Worm (Caenorhabditis elegans) whole organism, L1 larva: Measurements from ENCODE around the gene cest-5.1.
A peak's percentile ranks its signal among the peaks of the same experiment; 100 is the strongest.

ENCODE experiments used
- C04F5.9 ChIP-seq: sonication (generic microtip); optimal IDR thresholded peaks from 2 replicates; lab custom pipeline; 2016; ENCODE audit warnings: missing genetic modification characterization, missing compliant biosample characterization
- C16A3.4 ChIP-seq: fragments of 150-350 bp; optimal IDR thresholded peaks from 2 replicates; lab custom pipeline; 2014; ENCODE audit warnings: missing biosample characterization, missing genetic modification characterization
- C34B4.2 ChIP-seq: sonication (generic microtip); optimal IDR thresholded peaks from 2 replicates; lab custom pipeline; 2017; ENCODE audit warnings: mild to moderate bottlenecking, missing genetic modification characterization, missing compliant biosample characterization
- F16B12.6 ChIP-seq: fragments of 150-350 bp; optimal IDR thresholded peaks from 2 replicates; lab custom pipeline; 2014; ENCODE audit warnings: missing biosample characterization, missing genetic modification characterization
- aha-1 ChIP-seq: fragments of 150-350 bp; optimal IDR thresholded peaks from 2 replicates; lab custom pipeline; 2014; ENCODE audit warnings: missing biosample characterization, missing genetic modification characterization
- aly-2 ChIP-seq: fragments of 150-350 bp; optimal IDR thresholded peaks from 2 replicates; lab custom pipeline; 2014; ENCODE audit warnings: missing biosample characterization, missing genetic modification characterization
- blmp-1 ChIP-seq: fragments of 150-350 bp; optimal IDR thresholded peaks from 2 replicates; lab custom pipeline; 2014; ENCODE audit warnings: missing biosample characterization, missing genetic modification characterization
- ceh-8 ChIP-seq: fragments of 200-800 bp; sonication (Bioruptor generic); optimal IDR thresholded peaks from 2 replicates; lab custom pipeline; 2018; ENCODE audit warnings: mild to moderate bottlenecking, missing genetic modification characterization, moderate library complexity, missing compliant biosample characterization
- ceh-82 ChIP-seq, 3 experiments: fragments of 150-350 bp in 1 of 3; sonication (generic microtip) in 2 of 3; optimal IDR thresholded peaks; 2 replicates each; lab custom pipeline; 2014 to 2017; ENCODE audit warnings: missing biosample characterization in 3 of 3, missing genetic modification characterization in 3 of 3
- ceh-88 ChIP-seq: fragments of 200-800 bp; sonication (Bioruptor generic); IDR thresholded peaks from 2 replicates; pipeline ENCODE4 v1.3.6; 2022; ENCODE audit warnings: missing genetic modification characterization, missing compliant biosample characterization
- ces-1 ChIP-seq: fragments of 150-350 bp; optimal IDR thresholded peaks from 2 replicates; lab custom pipeline; 2014; ENCODE audit warnings: missing biosample characterization, missing genetic modification reagents, missing genetic modification characterization
- efl-1 ChIP-seq, 4 experiments: fragments of 150-350 bp; optimal IDR thresholded peaks in 3 of 4; peaks in 1 of 4; 1 replicate in 1 of 4; 2 replicates in 3 of 4; lab custom pipeline; 2014; ENCODE audit warnings: missing biosample characterization in 2 of 4, missing genetic modification characterization in 2 of 4, missing genetic modification reagents in 2 of 4
- efl-3 ChIP-seq: fragments of 200-800 bp; sonication (Bioruptor generic); optimal IDR thresholded peaks from 2 replicates; lab custom pipeline; 2018; ENCODE audit warnings: mild to moderate bottlenecking, missing genetic modification characterization, missing compliant biosample characterization
- egl-13 ChIP-seq: sonication (generic microtip); optimal IDR thresholded peaks from 2 replicates; lab custom pipeline; 2016; ENCODE audit warnings: missing genotype, missing genetic modification reagents, missing genetic modification characterization, missing compliant biosample characterization
- egl-27 ChIP-seq, 2 experiments: fragments of 150-350 bp in 1 of 2; sonication (generic microtip); optimal IDR thresholded peaks; 3 replicates each; lab custom pipeline; 2017 to 2018; ENCODE audit warnings: missing biosample characterization in 2 of 2, missing genetic modification characterization in 2 of 2, missing genetic modification reagents in 2 of 2
- ets-5 ChIP-seq: fragments of 200-800 bp; sonication (Bioruptor generic); IDR thresholded peaks from 2 replicates; pipeline ENCODE4 v1.3.6; 2022; ENCODE audit warnings: missing genetic modification characterization, missing compliant biosample characterization
- fkh-10 ChIP-seq: sonication (generic microtip); optimal IDR thresholded peaks from 2 replicates; lab custom pipeline; 2017; ENCODE audit warnings: missing biosample characterization, missing genetic modification reagents, missing genetic modification characterization
- fkh-4 ChIP-seq: sonication (generic microtip); optimal IDR thresholded peaks from 2 replicates; lab custom pipeline; 2016; ENCODE audit warnings: missing compliant biosample characterization, missing genetic modification characterization, borderline replicate concordance
- fkh-8 ChIP-seq: sonication (generic microtip); optimal IDR thresholded peaks from 2 replicates; lab custom pipeline; 2016; ENCODE audit warnings: mild to moderate bottlenecking, missing genetic modification characterization, missing compliant biosample characterization
- hlh-4 ChIP-seq: sonication (generic microtip); optimal IDR thresholded peaks from 2 replicates; lab custom pipeline; 2016; ENCODE audit warnings: mild to moderate bottlenecking, missing genetic modification characterization, missing compliant biosample characterization
- irx-1 ChIP-seq: sonication (generic microtip); optimal IDR thresholded peaks from 2 replicates; lab custom pipeline; 2016; ENCODE audit warnings: missing genetic modification characterization, missing compliant biosample characterization
- lin-13 ChIP-seq: fragments of 150-350 bp; optimal IDR thresholded peaks from 2 replicates; lab custom pipeline; 2014; ENCODE audit warnings: missing biosample characterization, missing genetic modification reagents, missing genetic modification characterization
- lin-14 ChIP-seq: fragments of 200-800 bp; sonication (Bioruptor generic); optimal IDR thresholded peaks from 2 replicates; lab custom pipeline; 2018; ENCODE audit warnings: mild to moderate bottlenecking, missing genetic modification characterization, moderate library complexity, missing compliant biosample characterization
- lin-35 ChIP-seq, 2 experiments: fragments of 150-350 bp; optimal IDR thresholded peaks; 2 replicates each; lab custom pipeline; 2014; ENCODE audit warnings: missing biosample characterization in 2 of 2, missing genetic modification characterization in 2 of 2, missing genetic modification reagents in 2 of 2
- lsy-2 ChIP-seq, 2 experiments: fragments of 150-350 bp; optimal IDR thresholded peaks; 2 replicates each; lab custom pipeline; 2014; ENCODE audit warnings: missing biosample characterization in 2 of 2, missing genetic modification characterization in 2 of 2
- mab-9 ChIP-seq: fragments of 200-800 bp; sonication (Bioruptor generic); IDR thresholded peaks from 2 replicates; pipeline ENCODE4 v1.3.6; 2022; ENCODE audit warnings: missing genetic modification reagents, missing genetic modification characterization, missing compliant biosample characterization
- mef-2 ChIP-seq: fragments of 150-350 bp; optimal IDR thresholded peaks from 2 replicates; lab custom pipeline; 2014; ENCODE audit warnings: missing biosample characterization, missing genetic modification characterization
- nhr-11 ChIP-seq: fragments of 150-350 bp; optimal IDR thresholded peaks from 2 replicates; lab custom pipeline; 2014; ENCODE audit warnings: missing biosample characterization, missing genetic modification characterization
- nhr-20 ChIP-seq: sonication (generic microtip); optimal IDR thresholded peaks from 2 replicates; lab custom pipeline; 2016; ENCODE audit warnings: mild to moderate bottlenecking, missing genetic modification characterization, missing compliant biosample characterization
- nhr-28 ChIP-seq: fragments of 150-350 bp; optimal IDR thresholded peaks from 2 replicates; lab custom pipeline; 2014; ENCODE audit warnings: missing biosample characterization, missing genetic modification characterization
- nhr-71 ChIP-seq: sonication (generic microtip); optimal IDR thresholded peaks from 2 replicates; lab custom pipeline; 2016; ENCODE audit warnings: mild to moderate bottlenecking, missing genetic modification characterization, moderate library complexity, missing compliant biosample characterization
- nhr-77 ChIP-seq: fragments of 150-350 bp; optimal IDR thresholded peaks from 2 replicates; lab custom pipeline; 2014; ENCODE audit warnings: missing biosample characterization, missing genetic modification characterization
- nhr-85 ChIP-seq: sonication (generic microtip); peaks from one replicate; lab custom pipeline; 2016; ENCODE audit warnings: missing genetic modification characterization, inconsistent platforms, missing compliant biosample characterization
- pag-3 ChIP-seq: sonication (generic microtip); optimal IDR thresholded peaks from 2 replicates; lab custom pipeline; 2017; ENCODE audit warnings: missing genetic modification characterization, mild to moderate bottlenecking, missing compliant biosample characterization, antibody characterized with exemption, borderline replicate concordance; ENCODE audit not compliant: insufficient read depth
- rnt-1 ChIP-seq: sonication (generic microtip); optimal IDR thresholded peaks from 2 replicates; lab custom pipeline; 2016; ENCODE audit warnings: mild to moderate bottlenecking, missing genetic modification characterization, moderate library complexity, missing compliant biosample characterization
- skn-1 ChIP-seq: fragments of 150-350 bp; optimal IDR thresholded peaks from 2 replicates; lab custom pipeline; 2014; ENCODE audit warnings: missing biosample characterization, missing genetic modification characterization
- snpc-4 ChIP-seq: fragments of 150-350 bp; optimal IDR thresholded peaks from 2 replicates; lab custom pipeline; 2014; ENCODE audit warnings: missing biosample characterization, missing genetic modification characterization
- sox-4 ChIP-seq: sonication (generic microtip); optimal IDR thresholded peaks from 2 replicates; lab custom pipeline; 2016; ENCODE audit warnings: missing genetic modification characterization, missing compliant biosample characterization
- sup-37 ChIP-seq: fragments of 200-800 bp; sonication (Bioruptor generic); optimal IDR thresholded peaks from 2 replicates; lab custom pipeline; 2018; ENCODE audit warnings: mild to moderate bottlenecking, missing genetic modification characterization, missing compliant biosample characterization
- swsn-7 ChIP-seq: sonication (generic microtip); optimal IDR thresholded peaks from 2 replicates; lab custom pipeline; 2016; ENCODE audit warnings: missing genetic modification characterization, missing compliant biosample characterization
- tbx-2 ChIP-seq: sonication (generic microtip); optimal IDR thresholded peaks from 2 replicates; lab custom pipeline; 2016; ENCODE audit warnings: missing genetic modification characterization, missing compliant biosample characterization
- unc-130 ChIP-seq: fragments of 150-350 bp; optimal IDR thresholded peaks from 2 replicates; lab custom pipeline; 2017; ENCODE audit warnings: missing biosample characterization, missing genetic modification characterization, inconsistent platforms
- unc-86 ChIP-seq: sonication (generic microtip); optimal IDR thresholded peaks from 2 replicates; lab custom pipeline; 2016; ENCODE audit warnings: missing genetic modification characterization, missing compliant biosample characterization
- unc-98 ChIP-seq: fragments of 200-800 bp; sonication (Bioruptor generic); IDR thresholded peaks from 2 replicates; pipeline ENCODE4 v1.3.6; 2022; ENCODE audit warnings: missing genetic modification characterization, missing compliant biosample characterization
- zag-1 ChIP-seq: fragments of 150-350 bp; optimal IDR thresholded peaks from 2 replicates; lab custom pipeline; 2014; ENCODE audit warnings: missing biosample characterization, missing genetic modification characterization
- zip-4 ChIP-seq: fragments of 200-800 bp; sonication (Bioruptor generic); optimal IDR thresholded peaks from 2 replicates; lab custom pipeline; 2018; ENCODE audit warnings: mild to moderate bottlenecking, missing genetic modification characterization, moderate library complexity, missing compliant biosample characterization
- ztf-4 ChIP-seq: fragments of 150-350 bp; optimal IDR thresholded peaks from 2 replicates; lab custom pipeline; 2014; ENCODE audit warnings: missing biosample characterization, missing genetic modification characterization

The cest-5.1 gene

DNA sequence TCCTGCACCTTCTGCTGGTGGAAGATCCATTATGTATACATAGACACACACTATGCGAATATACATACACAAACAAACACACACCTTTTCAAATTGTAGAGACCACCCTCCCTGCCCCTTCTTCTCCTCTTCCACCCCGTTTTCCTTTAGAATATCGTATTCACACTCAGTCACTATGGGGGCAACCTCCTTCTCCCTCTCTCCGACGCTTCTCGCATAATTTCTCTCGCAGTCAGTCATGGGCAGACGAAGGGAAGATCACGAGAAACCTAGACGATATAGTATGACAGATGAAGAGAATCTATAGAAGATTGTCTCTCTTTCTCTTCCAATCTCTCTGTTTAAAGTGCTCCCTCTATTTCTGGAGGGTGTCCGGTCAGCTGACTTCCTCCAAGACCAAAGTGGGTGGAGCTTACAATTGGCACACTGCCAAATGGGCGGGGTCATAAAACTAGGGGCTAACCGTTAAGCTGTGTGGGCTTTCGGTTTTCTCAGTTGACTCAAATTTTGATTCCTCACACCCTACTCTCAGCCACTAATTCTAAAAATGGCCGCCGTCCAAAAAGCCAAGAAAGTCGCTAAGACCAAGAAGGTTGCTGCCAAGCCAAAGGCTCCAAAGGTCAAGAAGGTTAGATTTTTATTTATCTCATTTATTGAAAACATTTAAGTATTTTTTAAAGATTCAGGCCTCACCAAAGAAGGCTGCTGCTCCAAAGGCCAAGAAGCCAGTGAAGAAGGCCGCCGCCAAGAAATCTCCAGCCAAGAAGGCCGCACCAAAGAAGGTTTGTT, 14.5 kb upstream of the cest-5.1 start, which contains the start of gene hil-7 (continued):
- TF ChIP-seq mab-9 (GFP tag; lab: Robert Waterston, UW), result 0 out of 2 replicates have a peak, but pooled peaks have one; percentile 28
- peak; percentile 50 for TF ChIP-seq irx-1 (tag; lab: Kevin White, UChicago)
- no peak for TF ChIP-seq nhr-28 (tag; lab: Kevin White, UChicago)
- TF ChIP-seq rnt-1 (tag; lab: Kevin White, UChicago), result peak; percentile 57
- no peak for TF ChIP-seq sox-4 (tag; lab: Kevin White, UChicago)
- no peak for TF ChIP-seq efl-3 (GFP tag; lab: Kevin White, UChicago)
- TF ChIP-seq lin-13 (GFP tag; lab: Kevin White, UChicago), result peak; percentile 77
- TF ChIP-seq egl-27 (tag; optimal IDR thresholded peaks at IDR 0.05; lab: Kevin White, UChicago), result no peak
- peak; percentile 91 for TF ChIP-seq nhr-71 (tag; lab: Kevin White, UChicago)
- no peak for TF ChIP-seq aly-2
- no peak for TF ChIP-seq zag-1 (tag; lab: Kevin White, UChicago)
- TF ChIP-seq ets-5 (GFP tag; lab: Robert Waterston, UW), result no peak
- peak; percentile 93 for TF ChIP-seq lin-14 (GFP tag; lab: Kevin White, UChicago)
- peak; percentile 76 for TF ChIP-seq swsn-7 (tag; lab: Kevin White, UChicago)
- no peak for TF ChIP-seq sup-37
- TF ChIP-seq zip-4 (GFP tag; lab: Kevin White, UChicago), result no peak
- TF ChIP-seq efl-1 (optimal IDR thresholded peaks at IDR 0.05; lab: Kevin White, UChicago), result peak; percentile 75 to 78
- TF ChIP-seq efl-1 (GFP tag; optimal IDR thresholded peaks at IDR 0.05 in 1 of 2; lab: Kevin White, UChicago), result peak; percentile 57 to 94
- TF ChIP-seq unc-86 (tag; lab: Kevin White, UChicago), result peak; percentile 90
- TF ChIP-seq unc-98 (GFP tag; lab: Robert Waterston, UW), result 0 out of 2 replicates have a peak, but pooled peaks have one; percentile 35
- no peak for TF ChIP-seq aha-1
- TF ChIP-seq mef-2 (tag; lab: Kevin White, UChicago), result peak; percentile 52
- peak; percentile 70 for TF ChIP-seq C16A3.4
- TF ChIP-seq blmp-1 (tag; lab: Kevin White, UChicago), result peak; percentile 83
- TF ChIP-seq egl-13 (tag; lab: Kevin White, UChicago), result peak; percentile 44
- no peak for TF ChIP-seq F16B12.6 (tag; lab: Kevin White, UChicago)
- TF ChIP-seq ztf-4 (tag; lab: Kevin White, UChicago), result peak; percentile 40
- peak; percentile 88 for TF ChIP-seq tbx-2 (tag; lab: Kevin White, UChicago)
- no peak for TF ChIP-seq ces-1 (GFP tag; lab: Kevin White, UChicago)
- TF ChIP-seq lsy-2 (tag; optimal IDR thresholded peaks at IDR 0.05; lab: Kevin White, UChicago), result peak; percentile 76 to 88
- TF ChIP-seq ceh-88 (GFP tag; lab: Robert Waterston, UW), result no peak
- TF ChIP-seq fkh-10 (GFP tag; lab: Kevin White, UChicago), result no peak
- TF ChIP-seq pag-3 (tag; lab: Kevin White, UChicago), result no peak
- TF ChIP-seq ceh-8 (GFP tag; lab: Kevin White, UChicago), result no peak
- TF ChIP-seq nhr-11 (tag; lab: Kevin White, UChicago), result peak; percentile 45
- TF ChIP-seq nhr-85 (tag; lab: Kevin White, UChicago), result peak; percentile 94
- no peak for TF ChIP-seq hlh-4 (tag; lab: Kevin White, UChicago)

DNA sequence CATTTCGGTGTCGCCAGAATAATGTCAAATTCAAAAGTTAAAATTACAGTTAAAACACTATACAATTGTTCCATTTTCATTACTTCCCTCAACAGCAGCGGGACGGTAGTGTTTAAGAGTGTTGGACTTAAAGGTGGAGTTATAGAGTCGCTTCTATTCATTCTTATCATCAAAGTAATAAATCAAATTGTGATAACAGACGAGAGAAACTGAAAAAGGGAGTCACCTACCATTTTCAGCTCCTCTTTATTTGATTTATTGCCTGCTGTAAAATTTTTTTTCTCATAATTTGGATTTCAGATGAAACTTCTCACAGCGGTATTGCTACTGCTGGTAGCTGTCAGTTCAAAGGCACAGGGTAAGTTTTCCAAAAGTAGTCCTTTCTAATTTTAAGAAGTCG, 8.3 kb upstream of the cest-5.1 start, which contains the start of gene C01B10.6:
Gene C01B10.6, plus strand, starts transcription at position 301 of the 400 bp plus-strand sequence.
- TF ChIP-seq lin-13 (GFP tag; lab: Kevin White, UChicago), result no peak
- no peak for TF ChIP-seq C34B4.2 (tag; lab: Kevin White, UChicago)
- TF ChIP-seq unc-86 (tag; lab: Kevin White, UChicago), result no peak
- no peak for TF ChIP-seq snpc-4 (tag; lab: Kevin White, UChicago)
- TF ChIP-seq nhr-77 (tag; lab: Kevin White, UChicago), result no peak
- no peak for TF ChIP-seq nhr-20 (tag; lab: Kevin White, UChicago)
- no peak for TF ChIP-seq pag-3 (tag; lab: Kevin White, UChicago)
- no peak for TF ChIP-seq fkh-10 (GFP tag; lab: Kevin White, UChicago)
- no peak for TF ChIP-seq fkh-4 (tag; lab: Kevin White, UChicago)
- no peak for TF ChIP-seq lin-35 (GFP tag; optimal IDR thresholded peaks at IDR 0.05; lab: Kevin White, UChicago)
- TF ChIP-seq ceh-82 (tag; optimal IDR thresholded peaks at IDR 0.05; lab: Kevin White, UChicago), result no peak
- no peak for TF ChIP-seq nhr-71 (tag; lab: Kevin White, UChicago)
- TF ChIP-seq unc-130 (tag; lab: Kevin White, UChicago), result no peak
- no peak for TF ChIP-seq fkh-8 (tag; lab: Kevin White, UChicago)
- TF ChIP-seq C04F5.9, result no peak
- TF ChIP-seq ztf-4 (tag; lab: Kevin White, UChicago), result no peak
- no peak for TF ChIP-seq aha-1
- no peak for TF ChIP-seq zip-4 (GFP tag; lab: Kevin White, UChicago)
- no peak for TF ChIP-seq skn-1 (tag; lab: Kevin White, UChicago)
